Comparison of ENCODE assay signal across 2 worm cellular contexts in the genomic region with DNA sequence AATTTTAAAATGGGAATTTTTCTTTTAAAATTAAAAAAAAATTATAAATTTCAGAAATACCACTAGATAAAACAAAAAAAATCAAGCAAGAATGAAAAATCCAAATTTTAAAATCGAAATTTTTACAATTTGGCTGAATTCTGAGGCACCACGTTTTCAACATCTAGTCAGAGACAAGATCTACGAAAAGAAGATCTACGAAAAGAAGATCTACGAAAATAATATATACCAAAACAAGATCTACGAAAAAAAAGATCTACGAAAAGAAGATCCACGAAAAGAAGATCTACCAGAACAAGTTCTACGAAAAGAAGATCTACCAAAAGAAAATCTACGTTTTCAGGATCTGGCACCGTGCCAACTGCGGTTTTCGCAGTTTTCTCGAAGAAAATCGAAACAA.
TF ChIP-seq lines count a peak whose summit lies in the region.

No protein-coding gene starts in this region.

TF ChIP-seq in whole organism, L1 larva, 84 proteins besides CTCF, POLR2A, EP300 and RAD21 (continued from another document):
- TF ChIP-seq swsn-7 (tag; optimal IDR thresholded peaks at IDR 0.05; lab: Kevin White, UChicago) (no peak), ceh-82 (tag; optimal IDR thresholded peaks at IDR 0.05; lab: Kevin White, UChicago) (no peak), unc-98 (GFP tag; IDR thresholded peaks at IDR 0.05; lab: Robert Waterston, UW) (peak; percentile 26; the same call in 1 of the 2 replicates), irx-1 (tag; optimal IDR thresholded peaks at IDR 0.05; lab: Kevin White, UChicago) (no peak), dsc-1 (tag; optimal IDR thresholded peaks at IDR 0.05; lab: Kevin White, UChicago) (peak; percentile 3), ces-1 (GFP tag; optimal IDR thresholded peaks at IDR 0.05; lab: Kevin White, UChicago) (no peak), grh-1 (GFP tag; IDR thresholded peaks at IDR 0.05; lab: Robert Waterston, UW) (no peak), nhr-47 (tag; optimal IDR thresholded peaks at IDR 0.05; lab: Kevin White, UChicago) (peak; percentile 55), blmp-1 (tag; optimal IDR thresholded peaks at IDR 0.05; lab: Kevin White, UChicago) (no peak), fkh-8 (tag; optimal IDR thresholded peaks at IDR 0.05; lab: Kevin White, UChicago) (no peak), nhr-84 (tag; optimal IDR thresholded peaks at IDR 0.05; lab: Kevin White, UChicago) (no peak), xbp-1 (tag; optimal IDR thresholded peaks at IDR 0.05; lab: Kevin White, UChicago) (peak; percentile 5), nhr-19 (GFP tag; conservative IDR thresholded peaks at IDR 0.05; lab: Robert Waterston, UW) (peak; percentile 13; the same call in 1 of the 2 replicates), nhr-71 (tag; optimal IDR thresholded peaks at IDR 0.05; lab: Kevin White, UChicago) (peak; percentile 48), alr-1 (tag; optimal IDR thresholded peaks at IDR 0.05; lab: Kevin White, UChicago; ENCODE audit: borderline replicate concordance) (no peak), sptf-1 (tag; optimal IDR thresholded peaks at IDR 0.05; lab: Kevin White, UChicago) (no peak), Y116A8C.19 (tag; optimal IDR thresholded peaks at IDR 0.05; lab: Kevin White, UChicago; ENCODE audit: borderline replicate concordance) (no peak), pax-3 (tag; optimal IDR thresholded peaks at IDR 0.05; lab: Kevin White, UChicago) (peak; percentile 15), ceh-90 (tag; optimal IDR thresholded peaks at IDR 0.05; lab: Kevin White, UChicago) (no peak), lin-35 (GFP tag; optimal IDR thresholded peaks at IDR 0.05; lab: Kevin White, UChicago) (no peak), unc-62 (GFP tag; optimal IDR thresholded peaks at IDR 0.05; lab: Kevin White, UChicago) (no peak), nhr-11 (tag; optimal IDR thresholded peaks at IDR 0.05; lab: Kevin White, UChicago) (no peak), unc-86 (tag; optimal IDR thresholded peaks at IDR 0.05; lab: Kevin White, UChicago) (no peak), hlh-4 (tag; optimal IDR thresholded peaks at IDR 0.05; lab: Kevin White, UChicago) (no peak), tbx-2 (tag; optimal IDR thresholded peaks at IDR 0.05; lab: Kevin White, UChicago) (peak; percentile 10), nhr-20 (tag; optimal IDR thresholded peaks at IDR 0.05; lab: Kevin White, UChicago) (peak; percentile 8)

TF ChIP-seq in whole organism, late embryonic, 69 proteins besides CTCF, POLR2A, EP300 and RAD21 (continued from another document):
- TF ChIP-seq pag-3 (tag; optimal IDR thresholded peaks at IDR 0.05; lab: Kevin White, UChicago; ENCODE audit: borderline replicate concordance), result no peak
- TF ChIP-seq zip-5 (tag; optimal IDR thresholded peaks at IDR 0.05; lab: Kevin White, UChicago), result peak; percentile 80
- peak; percentile 50 for TF ChIP-seq elt-2 (tag; optimal IDR thresholded peaks at IDR 0.05; lab: Kevin White, UChicago)
